Fruit fly (Drosophila melanogaster) whole organism, pupa: Measurements from ENCODE around the gene CG5535.

ENCODE experiments used
- CG12605 ChIP-seq: fragments of 200-800 bp; sonication (Bioruptor generic); IDR thresholded peaks from 2 replicates; pipeline ENCODE4 v1.3.6; 2022; ENCODE audit warnings: missing biosample characterization, missing genetic modification characterization
- CG13204 ChIP-seq: fragments of 200-800 bp; sonication (Bioruptor generic); optimal IDR thresholded peaks from 2 replicates; lab custom pipeline; 2018; ENCODE audit warnings: missing biosample characterization, mild to moderate bottlenecking, missing genetic modification characterization, moderate library complexity
- CG14655 ChIP-seq: fragments of 200-800 bp; sonication (Bioruptor generic); optimal IDR thresholded peaks from 3 replicates; lab custom pipeline; 2017; ENCODE audit warnings: mild to moderate bottlenecking, missing biosample characterization, missing genetic modification reagents, missing genetic modification characterization
- CG15710 ChIP-seq: fragments of 200-800 bp; sonication (Bioruptor generic); optimal IDR thresholded peaks from 2 replicates; lab custom pipeline; 2018; ENCODE audit warnings: missing biosample characterization, mild to moderate bottlenecking, missing genetic modification characterization, moderate library complexity
- CG17806 ChIP-seq: fragments of 200-800 bp; sonication (Bioruptor generic); optimal IDR thresholded peaks from 2 replicates; lab custom pipeline; 2018; ENCODE audit warnings: missing biosample characterization, mild to moderate bottlenecking, missing genetic modification characterization, moderate library complexity
- CG34367 ChIP-seq: fragments of 200-800 bp; sonication (Bioruptor generic); optimal IDR thresholded peaks from 2 replicates; lab custom pipeline; 2018; ENCODE audit warnings: missing biosample characterization, mild to moderate bottlenecking, missing genetic modification characterization
- CG4496 ChIP-seq: fragments of 200-800 bp; sonication (Bioruptor generic); IDR thresholded peaks from 3 replicates; pipeline ENCODE4 v1.3.6; 2022; ENCODE audit warnings: missing biosample characterization, missing genetic modification characterization
- CG8159 ChIP-seq: fragments of 200-800 bp; sonication (Bioruptor generic); optimal IDR thresholded peaks from 3 replicates; lab custom pipeline; 2018; ENCODE audit warnings: missing biosample characterization, mild to moderate bottlenecking, missing genetic modification characterization, moderate library complexity
- D1 ChIP-seq: fragments of 200-800 bp; sonication (Bioruptor generic); optimal IDR thresholded peaks from 2 replicates; lab custom pipeline; 2018; ENCODE audit warnings: missing biosample characterization, mild to moderate bottlenecking, missing genetic modification characterization, moderate library complexity
- EcR ChIP-seq: fragments of 200-800 bp; sonication (Bioruptor generic); optimal IDR thresholded peaks from 3 replicates; lab custom pipeline; 2019; ENCODE audit warnings: missing biosample characterization, missing genetic modification characterization, mild to moderate bottlenecking, moderate library complexity, missing genetic modification reagents
- Snoo ChIP-seq: fragments of 200-800 bp; sonication (Bioruptor generic); optimal IDR thresholded peaks from 3 replicates; lab custom pipeline; 2017; ENCODE audit warnings: missing biosample characterization, mild to moderate bottlenecking, missing genetic modification characterization, inconsistent platforms
- gl ChIP-seq: fragments of 200-800 bp; sonication (Bioruptor generic); optimal IDR thresholded peaks from 2 replicates; lab custom pipeline; 2018; ENCODE audit warnings: missing biosample characterization, mild to moderate bottlenecking, missing genetic modification characterization

DNA sequence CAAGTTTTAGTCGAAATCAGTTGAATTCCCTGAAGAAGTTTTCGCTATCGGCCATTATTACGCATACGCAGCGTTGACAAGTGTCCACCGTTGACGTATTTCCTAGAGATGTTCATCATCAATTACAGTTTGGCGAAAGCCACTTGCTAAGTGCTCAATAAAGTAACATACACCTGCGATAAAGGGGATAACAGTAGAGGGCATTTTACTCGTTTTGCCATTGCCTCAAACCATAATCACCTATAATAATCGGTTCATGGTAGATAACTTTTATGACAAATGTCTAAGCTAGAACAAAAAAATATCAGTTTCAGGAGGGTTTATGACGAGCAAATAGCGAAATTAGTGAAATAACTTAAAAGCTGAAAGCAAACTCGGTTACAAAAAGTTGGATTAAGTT is 46.0 kb upstream of the CG5535 start:
- no peak for TF ChIP-seq D1 (tag; lab: Kevin White, UChicago)
- TF ChIP-seq CG8159 (tag; lab: Kevin White, UChicago), result no peak
- TF ChIP-seq Snoo (tag; lab: Kevin White, UChicago), result no peak
- no peak for TF ChIP-seq CG4496 (GFP tag; lab: Robert Waterston, UW)
- TF ChIP-seq CG12605 (GFP tag; lab: Robert Waterston, UW), result no peak
- TF ChIP-seq EcR (GFP tag; lab: Kevin White, UChicago), result no peak
- TF ChIP-seq CG13204, result no peak
- TF ChIP-seq CG34367 (tag; lab: Kevin White, UChicago), result no peak
- TF ChIP-seq CG15710 (tag; lab: Kevin White, UChicago), result no peak
- no peak for TF ChIP-seq CG17806 (tag; lab: Kevin White, UChicago)
- TF ChIP-seq gl (tag; lab: Kevin White, UChicago), result no peak
- no peak for TF ChIP-seq CG14655 (GFP tag; lab: Kevin White, UChicago)
